Fruit fly (Drosophila melanogaster): ENCODE results near the gene CG31266.

Gene CG31266

dm6 chr3R:17118917-17119378 is 13.5 kb upstream of the CG31266 start (continued):
- TF ChIP-seq CG2199 (GFP tag; IDR thresholded peaks at IDR 0.05) (0 out of 3 replicates have a peak, but pooled peaks have one; percentile 4), B-H2 (GFP tag; optimal IDR thresholded peaks at IDR 0.05) (no peak), caup (GFP tag; optimal IDR thresholded peaks at IDR 0.05; ENCODE audit: severe bottlenecking) (peak; percentile 15), nom (GFP tag; optimal IDR thresholded peaks at IDR 0.05) (peak; percentile 41), yki (optimal IDR thresholded peaks at IDR 0.05) (peak; percentile 57), Elba2 (GFP tag; optimal IDR thresholded peaks at IDR 0.05) (no peak), Scr (GFP tag; IDR thresholded peaks at IDR 0.05; ENCODE audit: partially characterized antibody) (peak; percentile 21; the same call in 1 of the 2 replicates), unc-4 (GFP tag; IDR thresholded peaks at IDR 0.05; ENCODE audit: partially characterized antibody) (peak; percentile 39; the same call in 1 of the 2 replicates), CG3407 (GFP tag; optimal IDR thresholded peaks at IDR 0.05) (no peak), sug (tag; optimal IDR thresholded peaks at IDR 0.05) (no peak), stwl (tag; optimal IDR thresholded peaks at IDR 0.05) (peak; percentile 18), Myb (GFP tag; optimal IDR thresholded peaks at IDR 0.05) (peak; percentile 41), kni (GFP tag; optimal IDR thresholded peaks at IDR 0.05) (peak; percentile 43), p53 (GFP tag; optimal IDR thresholded peaks at IDR 0.05) (no peak), dysf (GFP tag; IDR thresholded peaks at IDR 0.05) (no peak)

dm6 chr3R:17120165-17120564 is 12.3 kb upstream of the CG31266 start, which contains the start of gene CG34278:
Gene CG34278 (plus strand): TSS chr3R:17120465.
- peak; percentile 12 for TF ChIP-seq sens (GFP tag)
- TF ChIP-seq CG6765 (GFP tag; optimal IDR thresholded peaks at IDR 0.05), result no peak

DNA sequence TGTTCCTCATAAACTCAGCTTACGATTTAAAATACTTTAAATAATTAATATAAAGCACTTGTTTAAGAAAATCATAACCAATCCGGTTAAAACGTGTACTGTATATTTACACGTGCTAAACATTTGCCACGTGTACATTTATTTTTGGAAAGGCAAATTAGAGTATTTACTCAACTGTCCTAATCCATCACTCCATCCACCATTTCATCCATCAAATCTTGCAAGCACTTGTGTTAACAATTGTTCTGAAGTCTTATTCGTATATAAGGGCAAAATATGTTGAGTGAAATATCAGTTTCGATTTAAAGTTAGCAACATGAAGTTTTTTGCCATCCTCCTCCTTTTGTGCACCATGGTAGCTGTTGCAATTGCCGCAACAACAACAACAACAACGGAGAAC is 11.2 kb upstream of the CG31266 start, which contains the start of gene CG42779:
TSS of gene CG42779 (plus strand) at position 301 of the 400 bp plus-strand sequence.
- TF ChIP-seq Dref (GFP tag; IDR thresholded peaks at IDR 0.05), result no peak
- TF ChIP-seq CG6683 (GFP tag; optimal IDR thresholded peaks at IDR 0.05), result no peak
- no peak for TF ChIP-seq CG6765 (GFP tag; optimal IDR thresholded peaks at IDR 0.05)
- no peak for TF ChIP-seq gt (GFP tag; IDR thresholded peaks at IDR 0.05)
- no peak for TF ChIP-seq stc (GFP tag; IDR thresholded peaks at IDR 0.05)
- TF ChIP-seq lab (GFP tag; optimal IDR thresholded peaks at IDR 0.05), result peak; percentile 14
- no peak for TF ChIP-seq CG5953 (GFP tag; IDR thresholded peaks at IDR 0.05)
- no peak for TF ChIP-seq Ets97D (GFP tag; optimal IDR thresholded peaks at IDR 0.05)

DNA sequence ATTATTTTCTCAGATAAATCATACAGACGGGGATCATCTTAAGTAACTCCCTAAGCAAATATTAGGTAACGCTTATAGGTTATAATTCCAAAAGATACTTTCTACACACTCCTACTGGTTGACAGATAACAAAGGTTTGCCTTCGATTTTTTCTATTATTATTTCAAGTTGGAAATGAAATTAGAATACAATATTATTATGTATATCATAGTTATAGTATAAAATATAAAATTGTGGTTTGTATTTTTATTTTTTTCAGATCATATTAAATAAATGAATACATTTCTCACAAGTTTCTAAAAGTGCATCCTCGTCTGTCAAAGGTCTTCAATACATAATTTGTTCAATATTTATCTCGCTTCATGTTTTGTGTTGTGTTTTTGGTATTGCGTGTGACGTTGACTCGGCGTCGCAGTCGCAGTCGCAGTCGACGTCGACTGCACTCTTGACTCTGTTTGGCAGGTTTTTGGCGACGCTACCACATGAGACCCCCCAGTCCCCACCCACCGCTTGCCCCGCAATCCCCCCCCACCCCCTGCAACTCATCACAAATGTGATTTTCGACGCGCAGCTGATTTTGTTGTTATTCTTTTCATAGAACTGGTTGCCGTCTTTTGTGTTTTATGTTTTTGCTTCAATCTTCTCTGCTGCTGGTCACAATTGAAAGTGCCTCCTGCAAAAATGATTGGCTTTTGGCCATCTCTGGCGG is 9.5 kb upstream of the CG31266 start:
- TF ChIP-seq HLH4C (GFP tag; IDR thresholded peaks at IDR 0.05; ENCODE audit: partially characterized antibody) (no peak), tgo (GFP tag; IDR thresholded peaks at IDR 0.05) (no peak), CG8281 (tag; optimal IDR thresholded peaks at IDR 0.05) (peak; percentile 95), MBD-R2 (GFP tag; IDR thresholded peaks at IDR 0.05) (no peak), onecut (GFP tag; IDR thresholded peaks at IDR 0.05) (no peak), CG4360 (GFP tag; IDR thresholded peaks at IDR 0.05) (no peak), CG1603 (tag; optimal IDR thresholded peaks at IDR 0.05) (no peak), aop (GFP tag; IDR thresholded peaks at IDR 0.05) (no peak), Kr (GFP tag; optimal IDR thresholded peaks at IDR 0.05) (no peak), CG17186 (GFP tag; optimal IDR thresholded peaks at IDR 0.05) (no peak), tna (GFP tag; IDR thresholded peaks at IDR 0.05; ENCODE audit: partially characterized antibody) (no peak), z (GFP tag; IDR thresholded peaks at IDR 0.05) (no peak), CG31224 (GFP tag; IDR thresholded peaks at IDR 0.05) (no peak), CG9215 (GFP tag; IDR thresholded peaks at IDR 0.05) (no peak), CG4730 (GFP tag; IDR thresholded peaks at IDR 0.05) (no peak), Elba2 (GFP tag; optimal IDR thresholded peaks at IDR 0.05) (no peak), chinmo (GFP tag; IDR thresholded peaks at IDR 0.05; ENCODE audit: partially characterized antibody) (peak; percentile 88; the same call in 3 of the 4 replicates), Med (GFP tag) (no peak), sens (GFP tag) (peak; percentile 5), CG3995 (GFP tag; optimal IDR thresholded peaks at IDR 0.05) (no peak), dan (GFP tag; IDR thresholded peaks at IDR 0.05) (no peak), org-1 (GFP tag; optimal IDR thresholded peaks at IDR 0.05) (no peak), CG12155 (GFP tag; optimal IDR thresholded peaks at IDR 0.05) (no peak), nerfin-2 (GFP tag; IDR thresholded peaks at IDR 0.05; ENCODE audit: partially characterized antibody) (no peak)
